Fruit fly (Drosophila melanogaster): ENCODE measurements around the gene CG14974.

Gene CG14974

DNA sequence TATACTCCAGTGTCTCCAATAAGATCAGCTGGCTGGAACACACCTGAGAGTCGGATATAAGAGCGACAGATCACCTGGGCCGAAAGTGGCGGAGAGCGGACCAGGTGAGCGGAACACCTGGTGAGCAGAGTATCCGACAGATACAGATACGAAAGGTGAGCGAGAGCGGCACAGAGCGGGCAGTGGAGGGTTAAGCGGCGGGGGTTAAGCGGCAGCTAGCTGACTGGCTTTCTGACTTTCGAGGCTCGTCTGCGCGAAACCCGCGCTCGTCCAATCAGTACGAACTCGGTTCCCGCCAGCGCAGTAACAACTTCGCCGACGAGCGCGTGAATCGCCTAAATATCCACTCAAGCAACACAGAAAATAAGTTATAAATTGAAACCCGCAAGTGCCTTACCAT lies 5.2 kb upstream of the CG14974 start, which contains the start of gene dar1 (continued):
- TF ChIP-seq dimm (GFP tag; IDR thresholded peaks at IDR 0.05) (no peak), sob (GFP tag; IDR thresholded peaks at IDR 0.05) (peak; percentile 35; the same call in 1 of the 2 replicates), CG4404 (GFP tag; IDR thresholded peaks at IDR 0.05) (no peak), br (optimal IDR thresholded peaks at IDR 0.05) (no peak), seq (GFP tag; IDR thresholded peaks at IDR 0.05) (0 out of 2 replicates have a peak, but pooled peaks have one; percentile 9), Gsc (GFP tag; IDR thresholded peaks at IDR 0.05) (no peak), bowl (GFP tag; IDR thresholded peaks at IDR 0.05) (no peak), Fer3 (tag; optimal IDR thresholded peaks at IDR 0.05) (no peak), CG2712 (tag; optimal IDR thresholded peaks at IDR 0.05) (no peak), CG9609 (GFP tag; optimal IDR thresholded peaks at IDR 0.05) (no peak), Adf1 (GFP tag; IDR thresholded peaks at IDR 0.05) (peak; percentile 40; the same call in 1 of the 2 replicates), CG3407 (GFP tag; optimal IDR thresholded peaks at IDR 0.05) (no peak), Poxn (GFP tag; IDR thresholded peaks at IDR 0.05) (no peak), CG6175 (GFP tag; IDR thresholded peaks at IDR 0.05) (peak; percentile 54; the same call in 1 of the 3 replicates), CG9876 (GFP tag; optimal IDR thresholded peaks at IDR 0.05) (no peak), BEAF-32 (GFP tag; optimal IDR thresholded peaks at IDR 0.05) (no peak), D19A (tag; optimal IDR thresholded peaks at IDR 0.05) (no peak), Rfx (GFP tag; IDR thresholded peaks at IDR 0.05) (peak; percentile 29; the same call in 1 of the 2 replicates), maf-S (GFP tag; optimal IDR thresholded peaks at IDR 0.05) (no peak), vnd (GFP tag; IDR thresholded peaks at IDR 0.05; ENCODE audit: partially characterized antibody) (0 out of 3 replicates have a peak, but pooled peaks have one; percentile 21), CG14441 (GFP tag; IDR thresholded peaks at IDR 0.05) (0 out of 2 replicates have a peak, but pooled peaks have one; percentile 10), CG7987 (GFP tag; optimal IDR thresholded peaks at IDR 0.05) (no peak), Ravus (GFP tag; IDR thresholded peaks at IDR 0.05) (no peak), phol (tag; optimal IDR thresholded peaks at IDR 0.05) (no peak), unc-4 (GFP tag; IDR thresholded peaks at IDR 0.05; ENCODE audit: partially characterized antibody) (peak; percentile 27; the same call in 1 of the 2 replicates), NC2α (GFP tag; optimal IDR thresholded peaks at IDR 0.05) (no peak), CG10366 (GFP tag; IDR thresholded peaks at IDR 0.05) (no peak), NfI (GFP tag; optimal IDR thresholded peaks at IDR 0.05) (no peak), lbe (GFP tag; optimal IDR thresholded peaks at IDR 0.05) (peak; percentile 8), insv (GFP tag; optimal IDR thresholded peaks at IDR 0.05) (peak in 1 of 2 experiments; percentile 88), yki (optimal IDR thresholded peaks at IDR 0.05) (peak; percentile 79), lmd (GFP tag; IDR thresholded peaks at IDR 0.05) (no peak), Nf-YA (GFP tag; IDR thresholded peaks at IDR 0.05) (peak; percentile 60; the same call in 1 of the 2 replicates), tgo (GFP tag; IDR thresholded peaks at IDR 0.05) (no peak), Opbp (GFP tag; IDR thresholded peaks at IDR 0.05; ENCODE audit: partially characterized antibody) (0 out of 3 replicates have a peak, but pooled peaks have one; percentile 54), zen2 (GFP tag; IDR thresholded peaks at IDR 0.05; ENCODE audit: partially characterized antibody) (peak; percentile 72), Camta (GFP tag; optimal IDR thresholded peaks at IDR 0.05) (no peak), CG9817 (tag; optimal IDR thresholded peaks at IDR 0.05) (no peak), CG6689 (GFP tag; IDR thresholded peaks at IDR 0.05) (no peak), CG2116 (GFP tag; optimal IDR thresholded peaks at IDR 0.05) (no peak), CG17328 (GFP tag; IDR thresholded peaks at IDR 0.05) (peak; percentile 10; the same call in 1 of the 2 replicates), chm (GFP tag; IDR thresholded peaks at IDR 0.05) (peak; percentile 53; the same call in 1 of the 2 replicates), repo (GFP tag; optimal IDR thresholded peaks at IDR 0.05) (no peak), salm (tag; optimal IDR thresholded peaks at IDR 0.05) (no peak), Dfd (GFP tag; optimal IDR thresholded peaks at IDR 0.05) (no peak), CG11093 (GFP tag; IDR thresholded peaks at IDR 0.05) (no peak), pfk (GFP tag; optimal IDR thresholded peaks at IDR 0.05) (no peak), abd-A (tag; optimal IDR thresholded peaks at IDR 0.05) (no peak), CG1024 (GFP tag; IDR thresholded peaks at IDR 0.05) (no peak), oc (tag; optimal IDR thresholded peaks at IDR 0.05) (peak; percentile 10), Sry-δ (GFP tag; optimal IDR thresholded peaks at IDR 0.05) (no peak), CG10979 (tag; optimal IDR thresholded peaks at IDR 0.05) (no peak)

All from whole organism, embryonic.